Fruit fly (Drosophila melanogaster) whole organism, embryonic: Measurements from ENCODE around the gene CG43915.

Experiments used
- Ada2b ChIP-seq: fragments of 200-800 bp; sonication (Bioruptor generic); IDR thresholded peaks from 2 replicates; pipeline ENCODE4 v1.3.6; 2022; ENCODE audit warnings: missing biosample characterization, missing genetic modification characterization
- Atf3 ChIP-seq: fragments of 200-800 bp; sonication (Bioruptor generic); optimal IDR thresholded peaks from 3 replicates; lab custom pipeline; 2016; ENCODE audit warnings: missing biosample characterization, missing genetic modification characterization
- Awh ChIP-seq: fragments of 200-800 bp; sonication (Bioruptor generic); IDR thresholded peaks from 2 replicates; pipeline ENCODE4, ENCODE4 v1.3.6; 2022; ENCODE audit warnings: missing biosample characterization, missing genetic modification characterization
- Bgb ChIP-seq: fragments of 200-800 bp; sonication (Bioruptor generic); IDR thresholded peaks from 2 replicates; pipeline ENCODE4 v1.3.6; 2022; ENCODE audit warnings: missing biosample characterization, missing genetic modification characterization; ENCODE audit not compliant: partially characterized antibody
- CG10366 ChIP-seq: fragments of 200-800 bp; sonication (Bioruptor generic); IDR thresholded peaks from 2 replicates; pipeline ENCODE4 v1.3.6; 2022; ENCODE audit warnings: missing biosample characterization, missing genetic modification characterization
- CG10959 ChIP-seq: fragments of 200-800 bp; sonication (Bioruptor generic); IDR thresholded peaks from 2 replicates; pipeline ENCODE4 v1.3.6; 2022; ENCODE audit warnings: missing biosample characterization, missing genetic modification characterization
- CG11085 ChIP-seq: fragments of 200-800 bp; sonication (Bioruptor generic); IDR thresholded peaks from 2 replicates; pipeline ENCODE4 v1.3.6; 2022; ENCODE audit warnings: missing biosample characterization, missing genetic modification characterization
- CG1233 ChIP-seq: fragments of 200-800 bp; sonication (Bioruptor generic); optimal IDR thresholded peaks from 4 replicates; lab custom pipeline; 2018; ENCODE audit warnings: missing biosample characterization, mild to moderate bottlenecking, missing genetic modification characterization
- CG12391 ChIP-seq: fragments of 200-800 bp; sonication (Bioruptor generic); optimal IDR thresholded peaks from 3 replicates; lab custom pipeline; 2018; ENCODE audit warnings: missing biosample characterization, mild to moderate bottlenecking, missing genetic modification characterization, moderate library complexity
- CG14050 ChIP-seq: fragments of 200-800 bp; sonication (Bioruptor generic); IDR thresholded peaks from 3 replicates; pipeline ENCODE4 v1.3.6; 2022; ENCODE audit warnings: missing biosample characterization, missing genetic modification characterization
- CG1603 ChIP-seq: fragments of 200-800 bp; sonication (Bioruptor generic); optimal IDR thresholded peaks from 2 replicates; lab custom pipeline; 2019; ENCODE audit warnings: missing biosample characterization, mild to moderate bottlenecking, missing genetic modification characterization, moderate library complexity
- CG1647 ChIP-seq: fragments of 200-800 bp; sonication (Bioruptor generic); optimal IDR thresholded peaks from 3 replicates; lab custom pipeline; 2016; ENCODE audit warnings: missing biosample characterization, missing genetic modification characterization
- CG18262 ChIP-seq: fragments of 200-800 bp; optimal IDR thresholded peaks from 3 replicates; lab custom pipeline; 2019; ENCODE audit warnings: missing biosample characterization, mild to moderate bottlenecking, missing genetic modification characterization, moderate library complexity
- CG3065 ChIP-seq: fragments of 200-800 bp; sonication (Bioruptor generic); optimal IDR thresholded peaks from 2 replicates; lab custom pipeline; 2016; ENCODE audit warnings: missing biosample characterization, missing genetic modification characterization
- CG34224 ChIP-seq: fragments of 200-800 bp; sonication (Bioruptor generic); IDR thresholded peaks from 3 replicates; pipeline ENCODE4 v1.3.6; 2022; ENCODE audit warnings: missing biosample characterization, missing genetic modification characterization; ENCODE audit not compliant: partially characterized antibody
- CG4424 ChIP-seq: fragments of 200-800 bp; sonication (Bioruptor generic); optimal IDR thresholded peaks from 3 replicates; lab custom pipeline; 2016; ENCODE audit warnings: missing biosample characterization, missing genetic modification characterization
- CG6272 ChIP-seq: fragments of 200-800 bp; sonication (Bioruptor generic); IDR thresholded peaks from 2 replicates; pipeline ENCODE4 v1.3.6; 2022; ENCODE audit warnings: missing biosample characterization, missing genetic modification characterization
- CG9932 ChIP-seq: fragments of 200-800 bp; sonication (Bioruptor generic); IDR thresholded peaks from 2 replicates; pipeline ENCODE4 v1.3.6; 2022; ENCODE audit warnings: missing biosample characterization, missing genetic modification characterization
- E2f2 ChIP-seq: fragments of 200-800 bp; sonication (Bioruptor generic); IDR thresholded peaks from 2 replicates; pipeline ENCODE4 v1.3.6; 2022; ENCODE audit warnings: missing biosample characterization, missing genetic modification characterization
- Elba2 ChIP-seq: fragments of 200-800 bp; sonication (Bioruptor generic); optimal IDR thresholded peaks from 3 replicates; lab custom pipeline; 2016; ENCODE audit warnings: missing biosample characterization, missing genetic modification characterization
- Fer1 ChIP-seq: fragments of 200-800 bp; sonication (Bioruptor generic); optimal IDR thresholded peaks from 2 replicates; lab custom pipeline; 2017; ENCODE audit warnings: missing biosample characterization, mild to moderate bottlenecking, missing genetic modification characterization
- H15 ChIP-seq: fragments of 200-800 bp; sonication (Bioruptor generic); IDR thresholded peaks from 3 replicates; pipeline ENCODE4 v1.3.6; 2022; ENCODE audit warnings: missing biosample characterization, missing genetic modification characterization
- HmgD ChIP-seq: fragments of 200-800 bp; sonication (Bioruptor generic); optimal IDR thresholded peaks from 3 replicates; lab custom pipeline; 2016; ENCODE audit warnings: missing biosample characterization, missing genetic modification characterization
- Hmx ChIP-seq: fragments of 200-800 bp; sonication (Bioruptor generic); optimal IDR thresholded peaks from 2 replicates; lab custom pipeline; 2016; ENCODE audit warnings: missing biosample characterization, missing genetic modification characterization
- Myb ChIP-seq: fragments of 200-800 bp; sonication (Bioruptor generic); optimal IDR thresholded peaks from 2 replicates; lab custom pipeline; 2016; ENCODE audit warnings: missing biosample characterization, missing genetic modification characterization
- NC2β ChIP-seq: fragments of 200-800 bp; sonication (Bioruptor generic); optimal IDR thresholded peaks from 2 replicates; lab custom pipeline; 2016; ENCODE audit warnings: missing biosample characterization, missing genetic modification characterization
- Opbp ChIP-seq: fragments of 200-800 bp; sonication (Bioruptor generic); IDR thresholded peaks from 3 replicates; pipeline ENCODE4 v1.3.6; 2022; ENCODE audit warnings: missing biosample characterization, missing genetic modification characterization; ENCODE audit not compliant: partially characterized antibody
- PHDP ChIP-seq: fragments of 200-800 bp; sonication (Bioruptor generic); optimal IDR thresholded peaks from 3 replicates; lab custom pipeline; 2018; ENCODE audit warnings: missing biosample characterization, mild to moderate bottlenecking, missing genetic modification characterization, moderate library complexity
- Xrp1 ChIP-seq: fragments of 200-800 bp; sonication (Bioruptor generic); IDR thresholded peaks from 2 replicates; pipeline ENCODE4 v1.3.6; 2022; ENCODE audit warnings: missing biosample characterization, missing genetic modification characterization
- ara ChIP-seq: fragments of 200-800 bp; sonication (Bioruptor generic); IDR thresholded peaks from 2 replicates; pipeline ENCODE4 v1.3.6; 2022; ENCODE audit warnings: missing biosample characterization, missing genetic modification characterization
- az2 ChIP-seq: fragments of 200-800 bp; sonication (Bioruptor generic); optimal IDR thresholded peaks from 3 replicates; lab custom pipeline; 2016; ENCODE audit warnings: missing biosample characterization, missing genetic modification characterization
- br ChIP-seq: fragments of >200 bp; optimal IDR thresholded peaks from 2 replicates; lab custom pipeline; 2017
- croc ChIP-seq: fragments of 200-800 bp; sonication (Bioruptor generic); conservative IDR thresholded peaks from 3 replicates; pipeline ENCODE4 v1.3.6; 2022; ENCODE audit warnings: missing biosample characterization, missing genetic modification characterization
- da ChIP-seq: fragments of 200-800 bp; sonication (Bioruptor generic); optimal IDR thresholded peaks from 2 replicates; lab custom pipeline; 2016; ENCODE audit warnings: missing biosample characterization, missing genetic modification characterization
- en ChIP-seq: fragments of 200-800 bp; sonication (Bioruptor generic); optimal IDR thresholded peaks from 2 replicates; lab custom pipeline; 2016; ENCODE audit warnings: missing biosample characterization, missing genetic modification characterization
- gem ChIP-seq: fragments of 200-800 bp; sonication (Bioruptor generic); optimal IDR thresholded peaks from 2 replicates; lab custom pipeline; 2019; ENCODE audit warnings: missing biosample characterization, mild to moderate bottlenecking, missing genetic modification characterization, moderate library complexity
- gro ChIP-seq: fragments of 200-800 bp; sonication (Bioruptor generic); optimal IDR thresholded peaks from 2 replicates; lab custom pipeline; 2016; ENCODE audit warnings: missing biosample characterization, missing genetic modification characterization
- ind ChIP-seq: fragments of 200-800 bp; sonication (Bioruptor generic); optimal IDR thresholded peaks from 3 replicates; lab custom pipeline; 2016; ENCODE audit warnings: missing biosample characterization, missing genetic modification characterization
- kah ChIP-seq: fragments of 200-800 bp; sonication (Bioruptor generic); optimal IDR thresholded peaks from 2 replicates; lab custom pipeline; 2018; ENCODE audit warnings: missing biosample characterization, mild to moderate bottlenecking, missing genetic modification characterization
- nerfin-1 ChIP-seq: fragments of 200-800 bp; sonication (Bioruptor generic); optimal IDR thresholded peaks from 3 replicates; lab custom pipeline; 2019; ENCODE audit warnings: missing biosample characterization, mild to moderate bottlenecking, missing genetic modification characterization, moderate library complexity
- phol ChIP-seq: fragments of 200-800 bp; sonication (Bioruptor generic); optimal IDR thresholded peaks from 3 replicates; lab custom pipeline; 2018; ENCODE audit warnings: missing biosample characterization, mild to moderate bottlenecking, missing genetic modification characterization, moderate library complexity
- seq ChIP-seq: fragments of 200-800 bp; sonication (Bioruptor generic); IDR thresholded peaks from 2 replicates; pipeline ENCODE4 v1.3.6; 2022; ENCODE audit warnings: missing biosample characterization, missing genetic modification characterization
- sob ChIP-seq: fragments of 200-800 bp; sonication (Bioruptor generic); IDR thresholded peaks from 2 replicates; pipeline ENCODE4 v1.3.6; 2022; ENCODE audit warnings: missing biosample characterization, missing genetic modification characterization
- sug ChIP-seq: fragments of 200-800 bp; optimal IDR thresholded peaks from 2 replicates; lab custom pipeline; 2019; ENCODE audit warnings: missing biosample characterization, mild to moderate bottlenecking, missing genetic modification characterization, moderate library complexity
- tll ChIP-seq, 2 experiments: fragments of 200-800 bp in 1 of 2; fragments of >200 bp in 1 of 2; sonication (Bioruptor generic) in 1 of 2; optimal IDR thresholded peaks; 2 replicates each; lab custom pipeline; 2017 to 2019; ENCODE audit warnings: missing biosample characterization in 2 of 2, missing genetic modification characterization in 2 of 2, mild to moderate bottlenecking in 1 of 2, moderate library complexity in 1 of 2
- trem ChIP-seq: fragments of 200-800 bp; optimal IDR thresholded peaks from 3 replicates; lab custom pipeline; 2019; ENCODE audit warnings: missing biosample characterization, mild to moderate bottlenecking, missing genetic modification characterization, moderate library complexity
- vfl ChIP-seq: fragments of 200-800 bp; sonication (Bioruptor generic); optimal IDR thresholded peaks from 2 replicates; lab custom pipeline; 2016; ENCODE audit warnings: missing biosample characterization, missing genetic modification characterization
- zen2 ChIP-seq: fragments of 200-800 bp; sonication (Bioruptor generic); IDR thresholded peaks from 3 replicates; pipeline ENCODE4 v1.3.6; 2022; ENCODE audit warnings: missing biosample characterization, missing genetic modification characterization; ENCODE audit not compliant: partially characterized antibody
- zf30C ChIP-seq: fragments of 200-800 bp; sonication (Bioruptor generic); optimal IDR thresholded peaks from 3 replicates; lab custom pipeline; 2018; ENCODE audit warnings: missing biosample characterization, mild to moderate bottlenecking, missing genetic modification characterization
- zfh1 ChIP-seq: fragments of 200-800 bp; sonication (Bioruptor generic); IDR thresholded peaks from 3 replicates; pipeline ENCODE4 v1.3.6; 2022; ENCODE audit warnings: missing biosample characterization, missing genetic modification characterization
- zfh2 ChIP-seq: fragments of 200-800 bp; sonication (Bioruptor generic); optimal IDR thresholded peaks from 2 replicates; lab custom pipeline; 2016; ENCODE audit warnings: missing biosample characterization, missing genetic modification characterization

Gene CG43915

dm6 chr3L:3977622-3978355 lies 5.1 kb downstream of the CG43915 start (continued):
- TF ChIP-seq sug (tag; lab: Kevin White, UChicago): no peak
- TF ChIP-seq Atf3 (GFP tag; lab: Kevin White, UChicago): no peak
- TF ChIP-seq zf30C (GFP tag; lab: Kevin White, UChicago): peak; percentile 93
- no peak for TF ChIP-seq H15 (GFP tag; lab: Robert Waterston, UW)
- no peak for TF ChIP-seq Fer1 (GFP tag; lab: Kevin White, UChicago)
- TF ChIP-seq Ada2b (GFP tag; lab: Robert Waterston, UW): no peak
- no peak for TF ChIP-seq CG6272 (GFP tag; lab: Robert Waterston, UW)
- TF ChIP-seq Elba2: peak; percentile 58
- TF ChIP-seq kah (GFP tag; lab: Kevin White, UChicago): no peak
- no peak for TF ChIP-seq Myb (GFP tag; lab: Kevin White, UChicago)
- TF ChIP-seq ind (GFP tag; lab: Kevin White, UChicago): no peak
- no peak for TF ChIP-seq da (GFP tag; lab: Kevin White, UChicago)
- no peak for TF ChIP-seq gro
- 0 out of 3 replicates have a peak, but pooled peaks have one; percentile 20 for TF ChIP-seq zfh1
- no peak for TF ChIP-seq CG3065
- no peak for TF ChIP-seq seq
- no peak for TF ChIP-seq CG1233 (GFP tag; lab: Kevin White, UChicago)
- TF ChIP-seq CG1603 (tag; lab: Kevin White, UChicago): peak; percentile 16
- TF ChIP-seq CG10366: no peak
- TF ChIP-seq CG18262 (tag; lab: Kevin White, UChicago): peak; percentile 78
- peak; percentile 58 for TF ChIP-seq trem (tag; lab: Kevin White, UChicago)
- no peak for TF ChIP-seq zfh2 (GFP tag; lab: Kevin White, UChicago)
- peak; percentile 63 for TF ChIP-seq CG10959 (GFP tag; lab: Robert Waterston, UW)
- 0 out of 3 replicates have a peak, but pooled peaks have one; percentile 17 for TF ChIP-seq croc (GFP tag; lab: Robert Waterston, UW)
- TF ChIP-seq ara (GFP tag; lab: Robert Waterston, UW): peak; percentile 53; the same call in 1 of the 2 replicates
- peak; percentile 61 for TF ChIP-seq gem (tag; lab: Kevin White, UChicago)
- TF ChIP-seq Opbp (GFP tag; lab: Robert Waterston, UW): no peak
- no peak for TF ChIP-seq E2f2 (GFP tag; lab: Robert Waterston, UW)
- TF ChIP-seq CG1647 (GFP tag; lab: Kevin White, UChicago): no peak
- peak; percentile 60 for TF ChIP-seq phol (tag; lab: Kevin White, UChicago)
- TF ChIP-seq Xrp1: peak; percentile 64
- no peak for TF ChIP-seq Awh (GFP tag; lab: Robert Waterston, UW)
- peak; percentile 64 for TF ChIP-seq CG12391 (tag; lab: Kevin White, UChicago)
- TF ChIP-seq tll (GFP tag; optimal IDR thresholded peaks at IDR 0.05; lab: Kevin White, UChicago): peak in 1 of 2 experiments; percentile 54
- no peak for TF ChIP-seq br
- no peak for TF ChIP-seq sob (GFP tag; lab: Robert Waterston, UW)
- no peak for TF ChIP-seq en
- no peak for TF ChIP-seq nerfin-1 (tag; lab: Kevin White, UChicago)
- no peak for TF ChIP-seq vfl (GFP tag; lab: Kevin White, UChicago)
- peak; percentile 18 for TF ChIP-seq az2 (GFP tag; lab: Kevin White, UChicago)
- no peak for TF ChIP-seq CG34224 (GFP tag; lab: Robert Waterston, UW)
- TF ChIP-seq PHDP (tag; lab: Kevin White, UChicago): no peak
- TF ChIP-seq HmgD: no peak
- TF ChIP-seq CG9932 (GFP tag; lab: Robert Waterston, UW): no peak
- TF ChIP-seq CG11085 (GFP tag; lab: Robert Waterston, UW): no peak
- peak; percentile 38 for TF ChIP-seq NC2β (GFP tag; lab: Kevin White, UChicago)
- TF ChIP-seq Bgb (GFP tag; lab: Robert Waterston, UW): no peak
- no peak for TF ChIP-seq Hmx
- TF ChIP-seq CG4424 (GFP tag; lab: Kevin White, UChicago): peak; percentile 51
- no peak for TF ChIP-seq zen2
- no peak for TF ChIP-seq CG14050 (GFP tag; lab: Robert Waterston, UW)
